Fruit fly (Drosophila melanogaster) whole organism, pupa: Measurements from ENCODE around the gene CG33703.

Experiments used
- CG32121 ChIP-seq: fragments of 200-800 bp; sonication (Bioruptor generic); IDR thresholded peaks from 2 replicates; pipeline ENCODE4 v1.3.6; 2022; ENCODE audit warnings: missing biosample characterization, missing genetic modification characterization
- CG4496 ChIP-seq: fragments of 200-800 bp; sonication (Bioruptor generic); IDR thresholded peaks from 3 replicates; pipeline ENCODE4 v1.3.6; 2022; ENCODE audit warnings: missing biosample characterization, missing genetic modification characterization
- EcR ChIP-seq: fragments of 200-800 bp; sonication (Bioruptor generic); optimal IDR thresholded peaks from 3 replicates; lab custom pipeline; 2019; ENCODE audit warnings: missing biosample characterization, missing genetic modification characterization, mild to moderate bottlenecking, moderate library complexity, missing genetic modification reagents
- Pif1A ChIP-seq: fragments of 200-800 bp; sonication (Bioruptor generic); optimal IDR thresholded peaks from 3 replicates; lab custom pipeline; 2016; ENCODE audit warnings: missing biosample characterization, missing genetic modification characterization

DNA sequence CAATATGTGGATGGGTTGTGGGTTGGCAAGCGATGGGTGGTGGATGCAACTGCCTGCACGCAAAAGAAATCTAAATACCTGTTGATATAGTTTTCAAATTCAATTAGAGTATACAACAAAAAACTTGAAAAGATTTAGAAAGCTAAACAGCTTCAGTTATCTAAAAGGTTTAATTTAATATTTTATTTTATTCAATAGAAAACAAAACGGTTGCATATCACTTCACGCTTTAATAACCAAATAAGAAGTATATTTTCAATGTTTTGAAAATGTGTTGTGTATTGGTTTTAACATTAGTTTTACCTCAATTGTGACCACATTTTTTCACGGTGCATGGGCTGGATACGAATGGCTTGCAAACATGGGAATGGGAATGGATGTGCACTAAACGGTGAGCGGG lies 22.8 kb downstream of the CG33703 start:
- TF ChIP-seq EcR (no peak), Pif1A (GFP tag; lab: Kevin White, UChicago) (no peak), CG32121 (GFP tag; lab: Robert Waterston, UW) (peak; percentile 48), CG4496 (no peak)
